Worm (Caenorhabditis elegans) whole organism, L1 larva: ENCODE data around the gene nhr-153.

ENCODE experiments used
- C04F5.9 ChIP-seq: sonication (generic microtip); optimal IDR thresholded peaks from 2 replicates; lab custom pipeline; 2016; ENCODE audit warnings: missing genetic modification characterization, missing compliant biosample characterization
- aha-1 ChIP-seq: fragments of 150-350 bp; optimal IDR thresholded peaks from 2 replicates; lab custom pipeline; 2014; ENCODE audit warnings: missing biosample characterization, missing genetic modification characterization
- aly-2 ChIP-seq: fragments of 150-350 bp; optimal IDR thresholded peaks from 2 replicates; lab custom pipeline; 2014; ENCODE audit warnings: missing biosample characterization, missing genetic modification characterization
- blmp-1 ChIP-seq: fragments of 150-350 bp; optimal IDR thresholded peaks from 2 replicates; lab custom pipeline; 2014; ENCODE audit warnings: missing biosample characterization, missing genetic modification characterization
- ceh-82 ChIP-seq, 3 experiments: fragments of 150-350 bp in 1 of 3; sonication (generic microtip) in 2 of 3; optimal IDR thresholded peaks; 2 replicates each; lab custom pipeline; 2014 to 2017; ENCODE audit warnings: missing biosample characterization in 3 of 3, missing genetic modification characterization in 3 of 3
- ceh-88 ChIP-seq: fragments of 200-800 bp; sonication (Bioruptor generic); IDR thresholded peaks from 2 replicates; pipeline ENCODE4 v1.3.6; 2022; ENCODE audit warnings: missing genetic modification characterization, missing compliant biosample characterization
- dpl-1 ChIP-seq, 3 experiments: fragments of 150-350 bp in 2 of 3; sonication (generic microtip) in 1 of 3; optimal IDR thresholded peaks; 2 replicates each; lab custom pipeline; 2014 to 2017; ENCODE audit warnings: missing biosample characterization in 3 of 3, missing genetic modification characterization in 3 of 3, missing genetic modification reagents in 3 of 3
- dsc-1 ChIP-seq: sonication (generic microtip); optimal IDR thresholded peaks from 2 replicates; lab custom pipeline; 2016; ENCODE audit warnings: mild to moderate bottlenecking, missing genetic modification characterization, missing compliant biosample characterization
- efl-1 ChIP-seq, 4 experiments: fragments of 150-350 bp; optimal IDR thresholded peaks in 3 of 4; peaks in 1 of 4; 1 replicate in 1 of 4; 2 replicates in 3 of 4; lab custom pipeline; 2014; ENCODE audit warnings: missing biosample characterization in 2 of 4, missing genetic modification characterization in 2 of 4, missing genetic modification reagents in 2 of 4
- efl-3 ChIP-seq: fragments of 200-800 bp; sonication (Bioruptor generic); optimal IDR thresholded peaks from 2 replicates; lab custom pipeline; 2018; ENCODE audit warnings: mild to moderate bottlenecking, missing genetic modification characterization, missing compliant biosample characterization
- elt-3 ChIP-seq, 6 experiments: fragments of 150-350 bp in 1 of 6; sonication (generic microtip); optimal IDR thresholded peaks; 2 replicates each; lab custom pipeline; 2017 to 2018; ENCODE audit warnings: missing biosample characterization in 6 of 6, missing genetic modification characterization in 6 of 6, inconsistent platforms in 1 of 6
- fkh-10 ChIP-seq: sonication (generic microtip); optimal IDR thresholded peaks from 2 replicates; lab custom pipeline; 2017; ENCODE audit warnings: missing biosample characterization, missing genetic modification reagents, missing genetic modification characterization
- fkh-4 ChIP-seq: sonication (generic microtip); optimal IDR thresholded peaks from 2 replicates; lab custom pipeline; 2016; ENCODE audit warnings: missing compliant biosample characterization, missing genetic modification characterization, borderline replicate concordance
- hlh-17 ChIP-seq: fragments of 200-800 bp; sonication (Bioruptor generic); optimal IDR thresholded peaks from 2 replicates; lab custom pipeline; 2018; ENCODE audit warnings: missing genetic modification characterization, mild to moderate bottlenecking, missing compliant biosample characterization, moderate library complexity, borderline replicate concordance
- hlh-4 ChIP-seq: sonication (generic microtip); optimal IDR thresholded peaks from 2 replicates; lab custom pipeline; 2016; ENCODE audit warnings: mild to moderate bottlenecking, missing genetic modification characterization, missing compliant biosample characterization
- jun-1 ChIP-seq: fragments of 150-350 bp; optimal IDR thresholded peaks from 2 replicates; lab custom pipeline; 2014; ENCODE audit warnings: missing biosample characterization, missing genetic modification reagents, missing genetic modification characterization
- lin-14 ChIP-seq: fragments of 200-800 bp; sonication (Bioruptor generic); optimal IDR thresholded peaks from 2 replicates; lab custom pipeline; 2018; ENCODE audit warnings: mild to moderate bottlenecking, missing genetic modification characterization, moderate library complexity, missing compliant biosample characterization
- lin-35 ChIP-seq, 2 experiments: fragments of 150-350 bp; optimal IDR thresholded peaks; 2 replicates each; lab custom pipeline; 2014; ENCODE audit warnings: missing biosample characterization in 2 of 2, missing genetic modification characterization in 2 of 2, missing genetic modification reagents in 2 of 2
- lir-3 ChIP-seq: sonication (generic microtip); optimal IDR thresholded peaks from 2 replicates; lab custom pipeline; 2016; ENCODE audit warnings: mild to moderate bottlenecking, missing genetic modification characterization, moderate library complexity, missing compliant biosample characterization; ENCODE audit not compliant: poor library complexity
- lsy-2 ChIP-seq, 2 experiments: fragments of 150-350 bp; optimal IDR thresholded peaks; 2 replicates each; lab custom pipeline; 2014; ENCODE audit warnings: missing biosample characterization in 2 of 2, missing genetic modification characterization in 2 of 2
- mdl-1 ChIP-seq, 2 experiments: fragments of 150-350 bp; optimal IDR thresholded peaks; 2 replicates each; lab custom pipeline; 2014 to 2017; ENCODE audit warnings: missing biosample characterization in 2 of 2, missing genetic modification characterization in 2 of 2, inconsistent platforms in 1 of 2
- nhr-12 ChIP-seq: sonication (generic microtip); optimal IDR thresholded peaks from 2 replicates; lab custom pipeline; 2017; ENCODE audit warnings: missing biosample characterization, missing genetic modification characterization
- nhr-19 ChIP-seq: fragments of 200-800 bp; sonication (Bioruptor generic); conservative IDR thresholded peaks from 2 replicates; pipeline ENCODE4 v1.3.6; 2022; ENCODE audit warnings: missing genetic modification characterization, missing compliant biosample characterization
- nhr-20 ChIP-seq: sonication (generic microtip); optimal IDR thresholded peaks from 2 replicates; lab custom pipeline; 2016; ENCODE audit warnings: mild to moderate bottlenecking, missing genetic modification characterization, missing compliant biosample characterization
- nhr-237 ChIP-seq: fragments of 150-350 bp; optimal IDR thresholded peaks from 2 replicates; lab custom pipeline; 2014; ENCODE audit warnings: missing biosample characterization, missing genetic modification characterization
- nhr-47 ChIP-seq: sonication (generic microtip); optimal IDR thresholded peaks from 2 replicates; lab custom pipeline; 2016; ENCODE audit warnings: mild to moderate bottlenecking, missing genetic modification characterization, moderate library complexity, missing compliant biosample characterization
- nhr-85 ChIP-seq: sonication (generic microtip); peaks from one replicate; lab custom pipeline; 2016; ENCODE audit warnings: missing genetic modification characterization, inconsistent platforms, missing compliant biosample characterization
- rnt-1 ChIP-seq: sonication (generic microtip); optimal IDR thresholded peaks from 2 replicates; lab custom pipeline; 2016; ENCODE audit warnings: mild to moderate bottlenecking, missing genetic modification characterization, moderate library complexity, missing compliant biosample characterization
- skn-1 ChIP-seq: fragments of 150-350 bp; optimal IDR thresholded peaks from 2 replicates; lab custom pipeline; 2014; ENCODE audit warnings: missing biosample characterization, missing genetic modification characterization
- snpc-4 ChIP-seq: fragments of 150-350 bp; optimal IDR thresholded peaks from 2 replicates; lab custom pipeline; 2014; ENCODE audit warnings: missing biosample characterization, missing genetic modification characterization
- snu-23 ChIP-seq: sonication (generic microtip); optimal IDR thresholded peaks from 2 replicates; lab custom pipeline; 2016; ENCODE audit warnings: missing genetic modification characterization, missing compliant biosample characterization
- sox-4 ChIP-seq: sonication (generic microtip); optimal IDR thresholded peaks from 2 replicates; lab custom pipeline; 2016; ENCODE audit warnings: missing genetic modification characterization, missing compliant biosample characterization
- sptf-1 ChIP-seq: fragments of 150-350 bp; optimal IDR thresholded peaks from 2 replicates; lab custom pipeline; 2014; ENCODE audit warnings: missing biosample characterization, missing genetic modification characterization
- swsn-7 ChIP-seq: sonication (generic microtip); optimal IDR thresholded peaks from 2 replicates; lab custom pipeline; 2016; ENCODE audit warnings: missing genetic modification characterization, missing compliant biosample characterization
- tbx-2 ChIP-seq: sonication (generic microtip); optimal IDR thresholded peaks from 2 replicates; lab custom pipeline; 2016; ENCODE audit warnings: missing genetic modification characterization, missing compliant biosample characterization
- unc-130 ChIP-seq: fragments of 150-350 bp; optimal IDR thresholded peaks from 2 replicates; lab custom pipeline; 2017; ENCODE audit warnings: missing biosample characterization, missing genetic modification characterization, inconsistent platforms
- unc-30 ChIP-seq: sonication (generic microtip); optimal IDR thresholded peaks from 2 replicates; lab custom pipeline; 2017; ENCODE audit warnings: missing biosample characterization, missing genetic modification characterization
- unc-62 ChIP-seq: fragments of 150-350 bp; optimal IDR thresholded peaks from 2 replicates; lab custom pipeline; 2014; ENCODE audit warnings: missing biosample characterization, missing genetic modification reagents, missing genetic modification characterization
- xbp-1 ChIP-seq: sonication (generic microtip); optimal IDR thresholded peaks from 2 replicates; lab custom pipeline; 2016; ENCODE audit warnings: missing genetic modification characterization, missing compliant biosample characterization
- zag-1 ChIP-seq: fragments of 150-350 bp; optimal IDR thresholded peaks from 2 replicates; lab custom pipeline; 2014; ENCODE audit warnings: missing biosample characterization, missing genetic modification characterization
- zip-4 ChIP-seq: fragments of 200-800 bp; sonication (Bioruptor generic); optimal IDR thresholded peaks from 2 replicates; lab custom pipeline; 2018; ENCODE audit warnings: mild to moderate bottlenecking, missing genetic modification characterization, moderate library complexity, missing compliant biosample characterization

The nhr-153 gene

ce11 chrV:12100794-12101343 is 3.2 kb upstream of the nhr-153 start, which contains the start of gene nhr-154 (continued):
- TF ChIP-seq ceh-88 (GFP tag; lab: Robert Waterston, UW) (no peak), unc-130 (tag; lab: Kevin White, UChicago) (no peak), snpc-4 (tag; lab: Kevin White, UChicago) (peak; percentile 43), sox-4 (tag; lab: Kevin White, UChicago) (no peak), C04F5.9 (tag; lab: Kevin White, UChicago) (no peak), nhr-47 (tag; lab: Kevin White, UChicago) (no peak), blmp-1 (tag; lab: Kevin White, UChicago) (peak; percentile 25), xbp-1 (no peak), zip-4 (peak; percentile 54), tbx-2 (tag; lab: Kevin White, UChicago) (no peak), unc-62 (GFP tag; lab: Kevin White, UChicago) (no peak), swsn-7 (no peak), rnt-1 (tag; lab: Kevin White, UChicago) (no peak), skn-1 (tag; lab: Kevin White, UChicago) (peak; percentile 75), mdl-1 (tag; optimal IDR thresholded peaks at IDR 0.05; lab: Kevin White, UChicago) (no peak), lir-3 (tag; lab: Kevin White, UChicago) (no peak), fkh-4 (no peak), jun-1 (no peak), hlh-4 (tag; lab: Kevin White, UChicago) (no peak), nhr-85 (tag; lab: Kevin White, UChicago) (no peak), elt-3 (tag; optimal IDR thresholded peaks at IDR 0.05; lab: Kevin White, UChicago) (no peak), nhr-237 (tag; lab: Kevin White, UChicago) (no peak), hlh-17 (no peak), nhr-12 (tag; lab: Kevin White, UChicago) (no peak), efl-3 (GFP tag; lab: Kevin White, UChicago) (no peak), sptf-1 (tag; lab: Kevin White, UChicago) (no peak), zag-1 (tag; lab: Kevin White, UChicago) (no peak), lin-35 (GFP tag; optimal IDR thresholded peaks at IDR 0.05; lab: Kevin White, UChicago) (peak in 1 of 2 experiments; percentile 8), aly-2 (tag; lab: Kevin White, UChicago) (no peak), aha-1 (tag; lab: Kevin White, UChicago) (no peak), unc-30 (tag; lab: Kevin White, UChicago) (no peak), nhr-20 (tag; lab: Kevin White, UChicago) (peak; percentile 60), dsc-1 (tag; lab: Kevin White, UChicago) (no peak), nhr-19 (GFP tag; lab: Robert Waterston, UW) (no peak; the same call in 1 of the 2 replicates), dpl-1 (GFP tag; optimal IDR thresholded peaks at IDR 0.05; lab: Kevin White, UChicago) (peak in 1 of 3 experiments; percentile 19), fkh-10 (GFP tag; lab: Kevin White, UChicago) (no peak)

- TF ChIP-seq efl-1 (optimal IDR thresholded peaks at IDR 0.05; lab: Kevin White, UChicago) (no peak), efl-1 (GFP tag; optimal IDR thresholded peaks at IDR 0.05 in 1 of 2; lab: Kevin White, UChicago) (peak in 1 of 2 experiments; percentile 53), blmp-1 (tag; lab: Kevin White, UChicago) (peak; percentile 75), lin-35 (GFP tag; optimal IDR thresholded peaks at IDR 0.05; lab: Kevin White, UChicago) (peak in 1 of 2 experiments; percentile 47), nhr-20 (tag; lab: Kevin White, UChicago) (peak; percentile 21), tbx-2 (tag; lab: Kevin White, UChicago) (no peak), ceh-82 (tag; optimal IDR thresholded peaks at IDR 0.05; lab: Kevin White, UChicago) (peak in 1 of 3 experiments; percentile 18), snu-23 (GFP tag; lab: Kevin White, UChicago) (peak; percentile 7), lin-14 (GFP tag; lab: Kevin White, UChicago) (peak; percentile 34), dpl-1 (GFP tag; optimal IDR thresholded peaks at IDR 0.05; lab: Kevin White, UChicago) (no peak), lsy-2 (tag; optimal IDR thresholded peaks at IDR 0.05; lab: Kevin White, UChicago) (peak in 1 of 2 experiments; percentile 5)
Measured at ce11 chrV:12106841-12107240, 2.8 kb downstream of the nhr-153 start, which contains the start of gene nhr-136. Gene nhr-136, plus strand, starts transcription at chrV:12107141.
